Fruit fly (Drosophila melanogaster): Measurements from ENCODE around the gene Scsalpha2.

The Scsalpha2 gene

dm6 chr3R:19490996-19491395, 28.1 kb upstream of the Scsalpha2 start, which contains the start of gene CG15025 (continued):
- TF ChIP-seq psq (GFP tag; optimal IDR thresholded peaks at IDR 0.05): no peak
- no peak for TF ChIP-seq salm (tag; optimal IDR thresholded peaks at IDR 0.05)
- TF ChIP-seq CG14710 (tag; optimal IDR thresholded peaks at IDR 0.05): no peak
- TF ChIP-seq kah (GFP tag; optimal IDR thresholded peaks at IDR 0.05): no peak
- TF ChIP-seq CG13424 (tag; optimal IDR thresholded peaks at IDR 0.05): no peak
- TF ChIP-seq dimm (GFP tag; IDR thresholded peaks at IDR 0.05): no peak
- peak; percentile 16 for TF ChIP-seq unpg (GFP tag; optimal IDR thresholded peaks at IDR 0.05)
- no peak for TF ChIP-seq C15 (GFP tag; IDR thresholded peaks at IDR 0.05)
- TF ChIP-seq CG2202 (tag; optimal IDR thresholded peaks at IDR 0.05): no peak
- no peak for TF ChIP-seq CHES-1-like (GFP tag; optimal IDR thresholded peaks at IDR 0.05)
- TF ChIP-seq ranshi (GFP tag; IDR thresholded peaks at IDR 0.05): no peak
- TF ChIP-seq CG8089 (GFP tag; optimal IDR thresholded peaks at IDR 0.05): peak; percentile 15
- TF ChIP-seq Ravus (GFP tag; IDR thresholded peaks at IDR 0.05): no peak
- peak; percentile 31 for TF ChIP-seq CG8944 (GFP tag; optimal IDR thresholded peaks at IDR 0.05)
- no peak for TF ChIP-seq Hr3 (GFP tag; optimal IDR thresholded peaks at IDR 0.05)
- peak; percentile 68 for TF ChIP-seq HmgD (GFP tag; optimal IDR thresholded peaks at IDR 0.05)
- TF ChIP-seq CG12219 (GFP tag; optimal IDR thresholded peaks at IDR 0.05): no peak
- TF ChIP-seq ssp (GFP tag; IDR thresholded peaks at IDR 0.05): no peak
- no peak for TF ChIP-seq otp (GFP tag; IDR thresholded peaks at IDR 0.05)
- TF ChIP-seq al (GFP tag; IDR thresholded peaks at IDR 0.05): 0 out of 2 replicates have a peak, but pooled peaks have one; percentile 26
- no peak for TF ChIP-seq tll (GFP tag; optimal IDR thresholded peaks at IDR 0.05)
- TF ChIP-seq E2f1 (GFP tag; IDR thresholded peaks at IDR 0.05): no peak
- TF ChIP-seq bowl (GFP tag; IDR thresholded peaks at IDR 0.05): no peak
- no peak for TF ChIP-seq NC2β (GFP tag; optimal IDR thresholded peaks at IDR 0.05)
- TF ChIP-seq z (GFP tag; IDR thresholded peaks at IDR 0.05): no peak
- no peak for TF ChIP-seq CG8359 (GFP tag; optimal IDR thresholded peaks at IDR 0.05; ENCODE audit: borderline replicate concordance)
- TF ChIP-seq pzg (GFP tag; optimal IDR thresholded peaks at IDR 0.05): no peak
- TF ChIP-seq CG7271 (tag; optimal IDR thresholded peaks at IDR 0.05): no peak
- no peak; the same call in 1 of the 2 replicates for TF ChIP-seq CG32532 (GFP tag; IDR thresholded peaks at IDR 0.05)
- no peak for TF ChIP-seq Lim3 (GFP tag; IDR thresholded peaks at IDR 0.05)
- peak; percentile 29 for TF ChIP-seq Dek (tag; optimal IDR thresholded peaks at IDR 0.05)
- no peak for TF ChIP-seq CG8924 (tag; optimal IDR thresholded peaks at IDR 0.05)
- TF ChIP-seq CG11504 (tag; optimal IDR thresholded peaks at IDR 0.05): peak; percentile 73
- TF ChIP-seq Stat92E (GFP tag; optimal IDR thresholded peaks at IDR 0.05): no peak
- TF ChIP-seq hb (GFP tag; IDR thresholded peaks at IDR 0.05; ENCODE audit: partially characterized antibody): no peak
- no peak for TF ChIP-seq Hmr (GFP tag; optimal IDR thresholded peaks at IDR 0.05)
- TF ChIP-seq ap (GFP tag; IDR thresholded peaks at IDR 0.05): no peak
- no peak for TF ChIP-seq CG12299 (tag; optimal IDR thresholded peaks at IDR 0.05)
- no peak for TF ChIP-seq CG18476 (GFP tag; optimal IDR thresholded peaks at IDR 0.05)
- TF ChIP-seq tap (tag; optimal IDR thresholded peaks at IDR 0.05): no peak
- TF ChIP-seq TFAM (GFP tag; optimal IDR thresholded peaks at IDR 0.05): no peak
- no peak for TF ChIP-seq jumu (GFP tag; optimal IDR thresholded peaks at IDR 0.05)
- TF ChIP-seq nmo (GFP tag; optimal IDR thresholded peaks at IDR 0.05): peak; percentile 36
- TF ChIP-seq mld (GFP tag; IDR thresholded peaks at IDR 0.05; ENCODE audit: partially characterized antibody): no peak
- no peak for TF ChIP-seq CG7786 (GFP tag; optimal IDR thresholded peaks at IDR 0.05)
- TF ChIP-seq CG18262 (tag; optimal IDR thresholded peaks at IDR 0.05): no peak
- TF ChIP-seq cwo (GFP tag; optimal IDR thresholded peaks at IDR 0.05): no peak
- TF ChIP-seq scrt (GFP tag; optimal IDR thresholded peaks at IDR 0.05): no peak
- no peak for TF ChIP-seq CG7357 (GFP tag; IDR thresholded peaks at IDR 0.05)
- no peak for TF ChIP-seq tgo (GFP tag; IDR thresholded peaks at IDR 0.05)
- 0 out of 2 replicates have a peak, but pooled peaks have one; percentile 42 for TF ChIP-seq CG11247 (GFP tag; IDR thresholded peaks at IDR 0.05)

Data from whole organism, embryonic.